Fruit fly (Drosophila melanogaster): ENCODE data around the gene Nepl14.

- TF ChIP-seq tj (GFP tag; optimal IDR thresholded peaks at IDR 0.05) (peak; percentile 39), CG5204 (GFP tag; optimal IDR thresholded peaks at IDR 0.05) (no peak), kay (GFP tag; ENCODE audit: borderline replicate concordance) (no peak), CG1620 (GFP tag; optimal IDR thresholded peaks at IDR 0.05) (peak; percentile 17)
Measured at dm6 chr3R:22724149-22724973, 39.1 kb downstream of the Nepl14 start, which contains the start of gene Irp-1A.
